Worm (Caenorhabditis elegans): Measurements from ENCODE around the gene srw-103.

The srw-103 gene

ce11 chrV:1710909-1711308 lies 6.1 kb upstream of the srw-103 start, which contains the start of gene srw-100:
srw-100 (plus strand) TSS chrV:1711209.
- TF ChIP-seq ceh-16 (tag; optimal IDR thresholded peaks at IDR 0.05) (no peak), nhr-129 (tag; optimal IDR thresholded peaks at IDR 0.05) (no peak), crh-2 (tag; optimal IDR thresholded peaks at IDR 0.05) (no peak), egl-27 (tag; optimal IDR thresholded peaks at IDR 0.05) (no peak), dmd-4 (tag; optimal IDR thresholded peaks at IDR 0.05) (no peak), nhr-10 (tag; optimal IDR thresholded peaks at IDR 0.05) (no peak), peb-1 (tag; optimal IDR thresholded peaks at IDR 0.05) (no peak), mab-5 (tag; optimal IDR thresholded peaks at IDR 0.05) (no peak), lin-11 (tag; optimal IDR thresholded peaks at IDR 0.05) (no peak), fos-1 (tag; optimal IDR thresholded peaks at IDR 0.05) (no peak), Y55F3AM.14 (GFP tag; optimal IDR thresholded peaks at IDR 0.05) (no peak), elt-1 (tag; optimal IDR thresholded peaks at IDR 0.05) (no peak), ztf-1 (GFP tag; conservative IDR thresholded peaks at IDR 0.05) (no peak), mbf-1 (tag; optimal IDR thresholded peaks at IDR 0.05) (no peak), ama-1 (optimal IDR thresholded peaks at IDR 0.05) (no peak), lin-13 (GFP tag; optimal IDR thresholded peaks at IDR 0.05) (no peak), zag-1 (tag; optimal IDR thresholded peaks at IDR 0.05) (no peak), snpc-4 (tag; optimal IDR thresholded peaks at IDR 0.05) (no peak)

- no peak for TF ChIP-seq unc-62 (GFP tag; optimal IDR thresholded peaks at IDR 0.05)
- TF ChIP-seq ceh-82 (tag; optimal IDR thresholded peaks at IDR 0.05): no peak
- no peak for TF ChIP-seq R02D3.7 (tag; optimal IDR thresholded peaks at IDR 0.05)
- no peak for TF ChIP-seq ztf-1 (GFP tag; conservative IDR thresholded peaks at IDR 0.05)
- no peak for TF ChIP-seq egl-27 (tag; optimal IDR thresholded peaks at IDR 0.05)
- no peak for TF ChIP-seq ZK546.5 (tag; optimal IDR thresholded peaks at IDR 0.05)
- TF ChIP-seq nhr-21 (tag; optimal IDR thresholded peaks at IDR 0.05): no peak
- TF ChIP-seq lin-11 (tag; optimal IDR thresholded peaks at IDR 0.05): no peak
- TF ChIP-seq ztf-11 (tag; optimal IDR thresholded peaks at IDR 0.05): no peak
- no peak for TF ChIP-seq mdl-1 (tag; optimal IDR thresholded peaks at IDR 0.05)
- no peak for TF ChIP-seq alr-1 (tag; optimal IDR thresholded peaks at IDR 0.05)
- no peak for TF ChIP-seq nhr-11 (tag; optimal IDR thresholded peaks at IDR 0.05)
- TF ChIP-seq lsy-2 (tag; optimal IDR thresholded peaks at IDR 0.05): no peak
- TF ChIP-seq sma-9 (GFP tag; optimal IDR thresholded peaks at IDR 0.05): no peak
- no peak for TF ChIP-seq sma-9 (tag; optimal IDR thresholded peaks at IDR 0.05)
- no peak for TF ChIP-seq F13H6.1 (tag; optimal IDR thresholded peaks at IDR 0.05)
- no peak for TF ChIP-seq nhr-77 (tag; optimal IDR thresholded peaks at IDR 0.05)
- TF ChIP-seq gmeb-1 (tag; optimal IDR thresholded peaks at IDR 0.05): no peak
- no peak for TF ChIP-seq peb-1 (tag; optimal IDR thresholded peaks at IDR 0.05)
- TF ChIP-seq unc-39 (tag; optimal IDR thresholded peaks at IDR 0.05): no peak
- no peak for TF ChIP-seq elt-1 (tag; optimal IDR thresholded peaks at IDR 0.05)
Measured at ce11 chrV:1718232-1718631, 1.2 kb downstream of the srw-103 start.

ce11 chrV:1719927-1720326 lies 2.9 kb downstream of the srw-103 start, which contains the start of gene srw-102:
srw-102 (plus strand) TSS chrV:1720227.
- no peak for TF ChIP-seq lsy-2 (tag; optimal IDR thresholded peaks at IDR 0.05)
- no peak for TF ChIP-seq lin-13 (GFP tag; optimal IDR thresholded peaks at IDR 0.05)
- TF ChIP-seq nhr-25 (tag; optimal IDR thresholded peaks at IDR 0.05): no peak
- TF ChIP-seq alr-1 (tag; optimal IDR thresholded peaks at IDR 0.05): no peak
- no peak for TF ChIP-seq peb-1 (tag; optimal IDR thresholded peaks at IDR 0.05)
- no peak for TF ChIP-seq mdl-1 (tag; optimal IDR thresholded peaks at IDR 0.05)
- TF ChIP-seq nhr-11 (tag; optimal IDR thresholded peaks at IDR 0.05): no peak
- TF ChIP-seq C34F6.9 (tag; optimal IDR thresholded peaks at IDR 0.05): no peak
- TF ChIP-seq elt-1 (tag; optimal IDR thresholded peaks at IDR 0.05): no peak
- TF ChIP-seq unc-55 (GFP tag; optimal IDR thresholded peaks at IDR 0.05): no peak
- no peak for TF ChIP-seq zag-1 (tag; optimal IDR thresholded peaks at IDR 0.05)
- no peak for TF ChIP-seq sma-3 (GFP tag; optimal IDR thresholded peaks at IDR 0.05)
- no peak for TF ChIP-seq ZK546.5 (tag; optimal IDR thresholded peaks at IDR 0.05)
- TF ChIP-seq F13H6.1 (tag; optimal IDR thresholded peaks at IDR 0.05): no peak
- no peak for TF ChIP-seq crh-2 (tag; optimal IDR thresholded peaks at IDR 0.05)
- TF ChIP-seq ztf-1 (GFP tag; conservative IDR thresholded peaks at IDR 0.05): no peak
- TF ChIP-seq nhr-21 (tag; optimal IDR thresholded peaks at IDR 0.05): no peak
- no peak for TF ChIP-seq aly-2 (tag; optimal IDR thresholded peaks at IDR 0.05)

ce11 chrV:1721966-1722365 lies 5.0 kb downstream of the srw-103 start, which contains the start of gene srw-101:
srw-101 (plus strand) TSS chrV:1722266.
- TF ChIP-seq elt-3 (tag; optimal IDR thresholded peaks at IDR 0.05): no peak
- TF ChIP-seq mab-5 (tag; optimal IDR thresholded peaks at IDR 0.05): no peak
- no peak for TF ChIP-seq nhr-23 (tag; optimal IDR thresholded peaks at IDR 0.05)
- TF ChIP-seq ceh-16 (tag; optimal IDR thresholded peaks at IDR 0.05): no peak
- no peak for TF ChIP-seq ZK546.5 (tag; optimal IDR thresholded peaks at IDR 0.05)
- no peak for TF ChIP-seq nhr-6 (tag; optimal IDR thresholded peaks at IDR 0.05)
- no peak for TF ChIP-seq nhr-77 (tag; optimal IDR thresholded peaks at IDR 0.05)
- no peak for TF ChIP-seq nhr-12 (tag; optimal IDR thresholded peaks at IDR 0.05)
- TF ChIP-seq lin-13 (GFP tag; optimal IDR thresholded peaks at IDR 0.05): no peak
- no peak for TF ChIP-seq nhr-237 (tag; optimal IDR thresholded peaks at IDR 0.05)
- no peak for TF ChIP-seq nhr-21 (tag; optimal IDR thresholded peaks at IDR 0.05)
- TF ChIP-seq mbf-1 (tag; optimal IDR thresholded peaks at IDR 0.05): no peak
- no peak for TF ChIP-seq nhr-129 (tag; optimal IDR thresholded peaks at IDR 0.05)
- no peak for TF ChIP-seq lin-39 (tag; optimal IDR thresholded peaks at IDR 0.05)

All from whole organism, L2 larva.